Fruit fly (Drosophila melanogaster) whole organism, embryonic: Measurements from ENCODE around the gene DCAF12.

Source experiments
- Atf3 ChIP-seq: fragments of 200-800 bp; sonication (Bioruptor generic); optimal IDR thresholded peaks from 3 replicates; lab custom pipeline; 2016; ENCODE audit warnings: missing biosample characterization, missing genetic modification characterization
- Bteb2 ChIP-seq: fragments of 200-800 bp; sonication (Bioruptor generic); optimal IDR thresholded peaks from 2 replicates; lab custom pipeline; 2016; ENCODE audit warnings: missing biosample characterization, missing genetic modification characterization
- CG10209 ChIP-seq: fragments of 200-800 bp; sonication (Bioruptor generic); optimal IDR thresholded peaks from 3 replicates; lab custom pipeline; 2017; ENCODE audit warnings: missing biosample characterization, mild to moderate bottlenecking, missing genetic modification characterization, missing genetic modification reagents
- CG10431 ChIP-seq: fragments of 200-800 bp; sonication (Bioruptor generic); optimal IDR thresholded peaks from 3 replicates; lab custom pipeline; 2018; ENCODE audit warnings: missing biosample characterization, mild to moderate bottlenecking, missing genetic modification characterization
- CG10959 ChIP-seq: fragments of 200-800 bp; sonication (Bioruptor generic); IDR thresholded peaks from 2 replicates; pipeline ENCODE4 v1.3.6; 2022; ENCODE audit warnings: missing biosample characterization, missing genetic modification characterization
- CG11093 ChIP-seq: fragments of 200-800 bp; sonication (Bioruptor generic); IDR thresholded peaks from 3 replicates; pipeline ENCODE4 v1.3.6; 2022; ENCODE audit warnings: missing biosample characterization, missing genetic modification characterization
- CG11456 ChIP-seq: fragments of 200-800 bp; sonication (Bioruptor generic); IDR thresholded peaks from 3 replicates; pipeline ENCODE4 v1.3.6; 2022; ENCODE audit warnings: missing biosample characterization, missing genetic modification characterization
- CG11504 ChIP-seq: fragments of 200-800 bp; sonication (Bioruptor generic); optimal IDR thresholded peaks from 3 replicates; lab custom pipeline; 2019; ENCODE audit warnings: missing biosample characterization, mild to moderate bottlenecking, missing genetic modification characterization, moderate library complexity
- CG11695 ChIP-seq: fragments of 200-800 bp; sonication (Bioruptor generic); IDR thresholded peaks from 3 replicates; pipeline ENCODE4 v1.3.6; 2022; ENCODE audit warnings: missing biosample characterization, missing genetic modification characterization
- CG12155 ChIP-seq: fragments of 200-800 bp; sonication (Bioruptor generic); optimal IDR thresholded peaks from 3 replicates; lab custom pipeline; 2016; ENCODE audit warnings: missing biosample characterization, missing genetic modification characterization
- CG12219 ChIP-seq: fragments of 200-800 bp; sonication (Bioruptor generic); optimal IDR thresholded peaks from 3 replicates; lab custom pipeline; 2018; ENCODE audit warnings: missing biosample characterization, mild to moderate bottlenecking, missing genetic modification characterization
- CG12236 ChIP-seq: fragments of 200-800 bp; sonication (Bioruptor generic); optimal IDR thresholded peaks from 2 replicates; lab custom pipeline; 2016; ENCODE audit warnings: missing biosample characterization, missing genetic modification characterization
- CG13287 ChIP-seq: fragments of 200-800 bp; sonication (Bioruptor generic); IDR thresholded peaks from 2 replicates; pipeline ENCODE4 v1.3.6; 2022; ENCODE audit warnings: missing biosample characterization, missing genetic modification characterization; ENCODE audit not compliant: partially characterized antibody
- CG14441 ChIP-seq: fragments of 200-800 bp; sonication (Bioruptor generic); IDR thresholded peaks from 2 replicates; pipeline ENCODE4 v1.3.6; 2022; ENCODE audit warnings: missing biosample characterization, missing genetic modification characterization
- CG17612 ChIP-seq: fragments of 200-800 bp; sonication (Bioruptor generic); IDR thresholded peaks from 2 replicates; pipeline ENCODE4 v1.3.6; 2022; ENCODE audit warnings: missing biosample characterization, missing genetic modification characterization
- CG2116 ChIP-seq: fragments of 200-800 bp; sonication (Bioruptor generic); optimal IDR thresholded peaks from 3 replicates; lab custom pipeline; 2018; ENCODE audit warnings: missing biosample characterization, mild to moderate bottlenecking, missing genetic modification characterization
- CG2120 ChIP-seq: fragments of 200-800 bp; sonication (Bioruptor generic); optimal IDR thresholded peaks from 3 replicates; lab custom pipeline; 2016; ENCODE audit warnings: missing biosample characterization, missing genetic modification characterization
- CG31224 ChIP-seq: fragments of 200-800 bp; sonication (Bioruptor generic); IDR thresholded peaks from 2 replicates; pipeline ENCODE4 v1.3.6; 2022; ENCODE audit warnings: missing biosample characterization, missing genetic modification characterization
- CG31365 ChIP-seq: fragments of 200-800 bp; sonication (Bioruptor generic); optimal IDR thresholded peaks from 2 replicates; lab custom pipeline; 2018; ENCODE audit warnings: missing biosample characterization, mild to moderate bottlenecking, missing genetic modification characterization
- CG4424 ChIP-seq: fragments of 200-800 bp; sonication (Bioruptor generic); optimal IDR thresholded peaks from 3 replicates; lab custom pipeline; 2016; ENCODE audit warnings: missing biosample characterization, missing genetic modification characterization
- CG6854 ChIP-seq: fragments of 200-800 bp; sonication (Bioruptor generic); optimal IDR thresholded peaks from 3 replicates; lab custom pipeline; 2017; ENCODE audit warnings: missing biosample characterization, mild to moderate bottlenecking, missing genetic modification characterization
- CG7786 ChIP-seq: fragments of 200-800 bp; sonication (Bioruptor generic); optimal IDR thresholded peaks from 2 replicates; lab custom pipeline; 2016; ENCODE audit warnings: missing biosample characterization, missing genetic modification characterization
- CG8765 ChIP-seq: fragments of 200-800 bp; sonication (Bioruptor generic); IDR thresholded peaks from 2 replicates; pipeline ENCODE4 v1.3.6; 2022; ENCODE audit warnings: missing biosample characterization, missing genetic modification characterization
- CG9817 ChIP-seq: fragments of 200-800 bp; sonication (Bioruptor generic); optimal IDR thresholded peaks from 2 replicates; lab custom pipeline; 2018; ENCODE audit warnings: missing biosample characterization, mild to moderate bottlenecking, missing genetic modification characterization, moderate library complexity
- CG9876 ChIP-seq: fragments of 200-800 bp; sonication (Bioruptor generic); optimal IDR thresholded peaks from 2 replicates; lab custom pipeline; 2016; ENCODE audit warnings: missing biosample characterization, missing genetic modification characterization
- Camta ChIP-seq: fragments of 200-800 bp; sonication (Bioruptor generic); optimal IDR thresholded peaks from 2 replicates; lab custom pipeline; 2016; ENCODE audit warnings: missing biosample characterization, missing genetic modification characterization
- Ets97D ChIP-seq: fragments of 200-800 bp; sonication (Bioruptor generic); optimal IDR thresholded peaks from 3 replicates; lab custom pipeline; 2016; ENCODE audit warnings: missing biosample characterization, missing genetic modification characterization
- MESR4 ChIP-seq: fragments of 200-800 bp; sonication (Bioruptor generic); optimal IDR thresholded peaks from 2 replicates; lab custom pipeline; 2018; ENCODE audit warnings: missing biosample characterization, mild to moderate bottlenecking, missing genetic modification characterization, moderate library complexity
- Mad ChIP-seq: fragments of 200-800 bp; sonication (Bioruptor generic); optimal IDR thresholded peaks from 2 replicates; lab custom pipeline; 2016; ENCODE audit warnings: missing biosample characterization, missing genetic modification characterization
- Meics ChIP-seq: fragments of 200-800 bp; sonication (Bioruptor generic); optimal IDR thresholded peaks from 2 replicates; lab custom pipeline; 2017; ENCODE audit warnings: missing biosample characterization, mild to moderate bottlenecking, missing genetic modification characterization
- NC2β ChIP-seq: fragments of 200-800 bp; sonication (Bioruptor generic); optimal IDR thresholded peaks from 2 replicates; lab custom pipeline; 2016; ENCODE audit warnings: missing biosample characterization, missing genetic modification characterization
- Nf-YB ChIP-seq: fragments of 200-800 bp; sonication (Bioruptor generic); optimal IDR thresholded peaks from 3 replicates; lab custom pipeline; 2019; ENCODE audit warnings: missing biosample characterization, mild to moderate bottlenecking, missing genetic modification characterization, moderate library complexity
- Scr ChIP-seq: fragments of 200-800 bp; sonication (Bioruptor generic); IDR thresholded peaks from 2 replicates; pipeline ENCODE4 v1.3.6; 2022; ENCODE audit warnings: missing biosample characterization, missing genetic modification characterization; ENCODE audit not compliant: partially characterized antibody
- TFAM ChIP-seq: fragments of 200-800 bp; sonication (Bioruptor generic); optimal IDR thresholded peaks from 2 replicates; lab custom pipeline; 2017; ENCODE audit warnings: missing biosample characterization, missing genetic modification characterization, inconsistent platforms
- br ChIP-seq: fragments of >200 bp; optimal IDR thresholded peaks from 2 replicates; lab custom pipeline; 2017
- cwo ChIP-seq: fragments of 200-800 bp; sonication (Bioruptor generic); optimal IDR thresholded peaks from 3 replicates; lab custom pipeline; 2017; ENCODE audit warnings: missing biosample characterization, missing genetic modification characterization, mild to moderate bottlenecking, moderate library complexity, missing genetic modification reagents
- dm ChIP-seq: fragments of 200-800 bp; sonication (Bioruptor generic); optimal IDR thresholded peaks from 3 replicates; lab custom pipeline; 2016; ENCODE audit warnings: missing biosample characterization, missing genetic modification characterization
- gfzf ChIP-seq: fragments of 200-800 bp; sonication (Bioruptor generic); optimal IDR thresholded peaks from 2 replicates; lab custom pipeline; 2016; ENCODE audit warnings: missing biosample characterization, mild to moderate bottlenecking, missing genetic modification characterization, moderate library complexity
- her ChIP-seq: fragments of 200-800 bp; sonication (Bioruptor generic); optimal IDR thresholded peaks from 2 replicates; lab custom pipeline; 2016; ENCODE audit warnings: missing biosample characterization, missing genetic modification characterization
- ind ChIP-seq: fragments of 200-800 bp; sonication (Bioruptor generic); optimal IDR thresholded peaks from 3 replicates; lab custom pipeline; 2016; ENCODE audit warnings: missing biosample characterization, missing genetic modification characterization
- jigr1 ChIP-seq: fragments of 200-800 bp; sonication (Bioruptor generic); IDR thresholded peaks from 3 replicates; pipeline ENCODE4 v1.3.6; 2022; ENCODE audit warnings: missing biosample characterization, missing genetic modification characterization
- jing ChIP-seq: fragments of 200-800 bp; sonication (Bioruptor generic); optimal IDR thresholded peaks from 2 replicates; lab custom pipeline; 2018; ENCODE audit warnings: missing biosample characterization, mild to moderate bottlenecking, missing genetic modification characterization
- pfk ChIP-seq: fragments of 200-800 bp; sonication (Bioruptor generic); optimal IDR thresholded peaks from 2 replicates; lab custom pipeline; 2018; ENCODE audit warnings: missing biosample characterization, mild to moderate bottlenecking, missing genetic modification characterization, moderate library complexity
- phol ChIP-seq: fragments of 200-800 bp; sonication (Bioruptor generic); optimal IDR thresholded peaks from 3 replicates; lab custom pipeline; 2018; ENCODE audit warnings: missing biosample characterization, mild to moderate bottlenecking, missing genetic modification characterization, moderate library complexity
- prd ChIP-seq, 3 experiments: fragments of >200 bp in 2 of 3; fragments of 200-800 bp in 1 of 3; sonication (Bioruptor generic) in 1 of 3; optimal IDR thresholded peaks in 2 of 3; IDR thresholded peaks in 1 of 3; 2 replicates in 2 of 3; 3 replicates in 1 of 3; pipeline versions ENCODE4 v1.3.6 to Lab custom; 2017 to 2022; ENCODE audit warnings: missing biosample characterization in 1 of 3, missing genetic modification characterization in 1 of 3
- salm ChIP-seq: fragments of 200-800 bp; sonication (Bioruptor generic); optimal IDR thresholded peaks from 2 replicates; lab custom pipeline; 2018; ENCODE audit warnings: missing biosample characterization, mild to moderate bottlenecking, missing genetic modification characterization
- slp2 ChIP-seq: fragments of 200-800 bp; sonication (Bioruptor generic); optimal IDR thresholded peaks from 2 replicates; lab custom pipeline; 2016; ENCODE audit warnings: missing biosample characterization, missing genetic modification characterization
- unc-4 ChIP-seq: fragments of 200-800 bp; sonication (Bioruptor generic); IDR thresholded peaks from 2 replicates; pipeline ENCODE4 v1.3.6; 2022; ENCODE audit warnings: missing biosample characterization, missing genetic modification characterization; ENCODE audit not compliant: partially characterized antibody
- vvl ChIP-seq: fragments of 200-800 bp; sonication (Bioruptor generic); IDR thresholded peaks from 2 replicates; pipeline ENCODE4 v1.3.6; 2022; ENCODE audit warnings: missing biosample characterization, missing genetic modification characterization

Gene DCAF12

DNA sequence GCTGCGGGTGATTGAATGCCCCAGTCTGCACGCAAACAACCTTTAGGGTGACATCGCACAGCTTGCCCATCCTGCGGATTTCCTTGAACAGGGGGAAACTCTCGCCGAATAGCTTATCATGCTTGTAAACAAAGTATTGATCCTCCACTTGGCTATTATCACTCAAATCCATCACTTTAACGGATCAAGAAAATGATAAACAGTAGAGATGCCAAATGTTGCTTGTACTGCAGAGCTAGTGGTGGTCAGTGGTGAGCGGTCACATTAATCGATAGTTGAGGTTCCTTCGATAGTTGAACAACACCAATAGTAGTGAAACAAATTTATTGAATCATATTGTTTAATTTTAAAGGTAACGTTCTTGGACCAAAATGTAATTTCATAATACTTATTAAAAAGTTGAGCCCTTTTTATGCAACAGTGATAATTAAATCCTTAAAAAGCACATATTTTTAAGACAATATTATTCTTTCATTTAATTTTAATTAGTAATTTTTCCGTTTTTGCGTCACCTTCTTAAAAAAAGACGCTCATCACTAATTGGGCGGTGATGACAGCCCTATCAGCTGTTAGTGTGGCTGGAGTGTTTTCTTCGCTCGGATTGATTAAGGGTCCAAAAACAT, 6.5 kb downstream of the DCAF12 start, which contains the start of the genes KLHL18 and GCC185 (continued):
- TF ChIP-seq jigr1 (GFP tag; lab: Robert Waterston, UW): peak; percentile 82; the same call in 2 of the 3 replicates
- peak; percentile 55 for TF ChIP-seq Bteb2 (GFP tag; lab: Kevin White, UChicago)
- peak; percentile 73 for TF ChIP-seq vvl (GFP tag; lab: Robert Waterston, UW)
- TF ChIP-seq CG12155 (GFP tag; lab: Kevin White, UChicago): peak; percentile 83
- peak; percentile 69 for TF ChIP-seq Meics (GFP tag; lab: Kevin White, UChicago)
- TF ChIP-seq Ets97D (GFP tag; lab: Kevin White, UChicago): peak; percentile 34
- TF ChIP-seq CG10959 (GFP tag; lab: Robert Waterston, UW): peak; percentile 51; the same call in 1 of the 2 replicates
- peak; percentile 36 for TF ChIP-seq Atf3 (GFP tag; lab: Kevin White, UChicago)
- peak; percentile 58; the same call in 1 of the 2 replicates for TF ChIP-seq CG8765 (GFP tag; lab: Robert Waterston, UW)
- no peak for TF ChIP-seq salm (tag; lab: Kevin White, UChicago)
- no peak for TF ChIP-seq prd (optimal IDR thresholded peaks at IDR 0.05; lab: Kevin White, UChicago)
- TF ChIP-seq prd (GFP tag; IDR thresholded peaks at IDR 0.05; lab: Robert Waterston, UW): peak; percentile 89
- peak; percentile 69 for TF ChIP-seq CG14441 (GFP tag; lab: Robert Waterston, UW)
- TF ChIP-seq CG11093 (GFP tag; lab: Robert Waterston, UW): peak; percentile 66; the same call in 2 of the 3 replicates
- peak; percentile 78 for TF ChIP-seq CG4424 (GFP tag; lab: Kevin White, UChicago)
- peak; percentile 33 for TF ChIP-seq cwo (GFP tag; lab: Kevin White, UChicago)
- TF ChIP-seq unc-4 (GFP tag; lab: Robert Waterston, UW): peak; percentile 72
- peak; percentile 78 for TF ChIP-seq CG13287 (GFP tag; lab: Robert Waterston, UW)
- no peak for TF ChIP-seq CG6854 (GFP tag; lab: Kevin White, UChicago)
- TF ChIP-seq CG17612 (GFP tag; lab: Robert Waterston, UW): no peak
- TF ChIP-seq CG2116 (GFP tag; lab: Kevin White, UChicago): peak; percentile 69
- TF ChIP-seq CG10209 (GFP tag; lab: Kevin White, UChicago): no peak
- peak; percentile 88 for TF ChIP-seq CG11504
- TF ChIP-seq Scr (GFP tag; lab: Robert Waterston, UW): peak; percentile 89
- peak; percentile 88 for TF ChIP-seq CG9817
- TF ChIP-seq CG11695: 0 out of 3 replicates have a peak, but pooled peaks have one; percentile 43
- peak; percentile 42 for TF ChIP-seq CG9876 (GFP tag; lab: Kevin White, UChicago)
- TF ChIP-seq CG12219 (GFP tag; lab: Kevin White, UChicago): no peak
- TF ChIP-seq TFAM (GFP tag; lab: Kevin White, UChicago): no peak
- peak; percentile 31 for TF ChIP-seq gfzf (GFP tag; lab: Kevin White, UChicago)
- no peak for TF ChIP-seq CG31365 (tag; lab: Kevin White, UChicago)
- peak; percentile 58 for TF ChIP-seq CG31224 (GFP tag; lab: Robert Waterston, UW)
- TF ChIP-seq Nf-YB (GFP tag; lab: Kevin White, UChicago): peak; percentile 44
- peak; percentile 14 for TF ChIP-seq CG12236 (GFP tag; lab: Kevin White, UChicago)
- TF ChIP-seq pfk: no peak
- TF ChIP-seq CG11456 (GFP tag; lab: Robert Waterston, UW): 0 out of 3 replicates have a peak, but pooled peaks have one; percentile 66
- peak; percentile 20 for TF ChIP-seq dm (GFP tag; lab: Kevin White, UChicago)
- peak; percentile 65 for TF ChIP-seq Mad
- TF ChIP-seq her (GFP tag; lab: Kevin White, UChicago): no peak
- peak; percentile 3 for TF ChIP-seq slp2 (GFP tag; lab: Kevin White, UChicago)
- no peak for TF ChIP-seq br (lab: Kevin White, UChicago)
- no peak for TF ChIP-seq jing (GFP tag; lab: Kevin White, UChicago)
- peak; percentile 61 for TF ChIP-seq Camta (GFP tag; lab: Kevin White, UChicago)
- TF ChIP-seq CG7786: peak; percentile 44
- no peak for TF ChIP-seq NC2β (GFP tag; lab: Kevin White, UChicago)
- TF ChIP-seq CG2120 (GFP tag; lab: Kevin White, UChicago): peak; percentile 87
- peak; percentile 53 for TF ChIP-seq MESR4 (GFP tag; lab: Kevin White, UChicago)
- peak; percentile 91 for TF ChIP-seq ind (GFP tag; lab: Kevin White, UChicago)
- TF ChIP-seq phol: peak; percentile 87
- TF ChIP-seq CG10431 (GFP tag; lab: Kevin White, UChicago): no peak
